Worm (Caenorhabditis elegans) whole organism, L3 larva: ENCODE results near the gene srj-29.

ENCODE experiments used
- R02D3.7 ChIP-seq: fragments of 150-350 bp; optimal IDR thresholded peaks from 2 replicates; lab custom pipeline; 2014; ENCODE audit warnings: missing biosample characterization, missing genetic modification characterization
- ZK546.5 ChIP-seq: sonication (generic microtip); optimal IDR thresholded peaks from 2 replicates; lab custom pipeline; 2017; ENCODE audit warnings: missing biosample characterization, missing genetic modification characterization
- ceh-16 ChIP-seq: sonication (generic microtip); optimal IDR thresholded peaks from 2 replicates; lab custom pipeline; 2017; ENCODE audit warnings: missing biosample characterization, missing genetic modification characterization
- ceh-82 ChIP-seq: fragments of 150-350 bp; optimal IDR thresholded peaks from 2 replicates; lab custom pipeline; 2014; ENCODE audit warnings: missing biosample characterization, missing genetic modification characterization
- daf-12 ChIP-seq: fragments of 150-350 bp; optimal IDR thresholded peaks from 2 replicates; lab custom pipeline; 2014; ENCODE audit warnings: missing biosample characterization, missing genetic modification reagents, missing genetic modification characterization
- egl-27 ChIP-seq: sonication (generic microtip); optimal IDR thresholded peaks from 4 replicates; lab custom pipeline; 2017; ENCODE audit warnings: missing biosample characterization, missing genetic modification reagents, missing genetic modification characterization
- egl-5 ChIP-seq: fragments of 150-350 bp; optimal IDR thresholded peaks from 2 replicates; lab custom pipeline; 2017; ENCODE audit warnings: missing biosample characterization, missing genetic modification reagents, missing genetic modification characterization, inconsistent platforms
- elt-1 ChIP-seq: fragments of 150-350 bp; optimal IDR thresholded peaks from 2 replicates; lab custom pipeline; 2014; ENCODE audit warnings: missing biosample characterization, missing genetic modification characterization
- elt-2 ChIP-seq: sonication (generic microtip); optimal IDR thresholded peaks from 2 replicates; lab custom pipeline; 2016; ENCODE audit warnings: missing genetic modification reagents, mild to moderate bottlenecking, missing genetic modification characterization, missing compliant biosample characterization
- fkh-10 ChIP-seq: sonication (generic microtip); optimal IDR thresholded peaks from 2 replicates; lab custom pipeline; 2017; ENCODE audit warnings: missing biosample characterization, missing genetic modification reagents, missing genetic modification characterization
- jun-1 ChIP-seq: fragments of 150-350 bp; optimal IDR thresholded peaks from 2 replicates; lab custom pipeline; 2014; ENCODE audit warnings: missing biosample characterization, missing genetic modification reagents, missing genetic modification characterization
- lin-15B ChIP-seq: fragments of 150-350 bp; optimal IDR thresholded peaks from 2 replicates; lab custom pipeline; 2014; ENCODE audit warnings: missing biosample characterization, missing genetic modification characterization
- lsy-12 ChIP-seq: sonication (generic microtip); optimal IDR thresholded peaks from 2 replicates; lab custom pipeline; 2016; ENCODE audit warnings: mild to moderate bottlenecking, missing genetic modification characterization, missing compliant biosample characterization
- mml-1 ChIP-seq: fragments of 150-350 bp; sonication (generic microtip); optimal IDR thresholded peaks from 3 replicates; lab custom pipeline; 2014; ENCODE audit warnings: missing biosample characterization, missing genetic modification characterization
- nfya-1 ChIP-seq: sonication (generic microtip); optimal IDR thresholded peaks from 2 replicates; lab custom pipeline; 2017; ENCODE audit warnings: missing genetic modification characterization, mild to moderate bottlenecking, missing compliant biosample characterization, antibody characterized with exemption, moderate library complexity; ENCODE audit not compliant: insufficient read depth
- nhr-23 ChIP-seq: fragments of 150-350 bp; optimal IDR thresholded peaks from 2 replicates; lab custom pipeline; 2014; ENCODE audit warnings: missing biosample characterization, missing genetic modification reagents, missing genetic modification characterization
- nhr-237 ChIP-seq: fragments of 150-350 bp; optimal IDR thresholded peaks from 2 replicates; lab custom pipeline; 2014; ENCODE audit warnings: missing biosample characterization, missing genetic modification characterization
- nhr-25 ChIP-seq: sonication (generic microtip); optimal IDR thresholded peaks from 2 replicates; lab custom pipeline; 2017; ENCODE audit warnings: missing biosample characterization, missing genetic modification characterization
- nhr-43 ChIP-seq: sonication (generic microtip); optimal IDR thresholded peaks from 2 replicates; lab custom pipeline; 2016; ENCODE audit warnings: mild to moderate bottlenecking, missing genetic modification characterization, missing compliant biosample characterization; ENCODE audit not compliant: poor library complexity, severe bottlenecking
- nhr-67 ChIP-seq: fragments of 150-350 bp; optimal IDR thresholded peaks from 2 replicates; lab custom pipeline; 2014; ENCODE audit warnings: missing biosample characterization, missing genetic modification characterization
- nhr-76 ChIP-seq: fragments of 150-350 bp; sonication (generic microtip); optimal IDR thresholded peaks from 5 replicates; lab custom pipeline; 2014; ENCODE audit warnings: missing biosample characterization, missing genetic modification characterization
- pha-4 ChIP-seq: fragments of 150-350 bp; optimal IDR thresholded peaks from 2 replicates; lab custom pipeline; 2014; ENCODE audit warnings: missing biosample characterization, missing genetic modification reagents, missing genetic modification characterization
- pqm-1 ChIP-seq: fragments of 150-350 bp; optimal IDR thresholded peaks from 2 replicates; lab custom pipeline; 2017; ENCODE audit warnings: missing biosample characterization, missing genetic modification characterization, inconsistent platforms
- skn-1 ChIP-seq: fragments of 150-350 bp; optimal IDR thresholded peaks from 2 replicates; lab custom pipeline; 2014; ENCODE audit warnings: missing biosample characterization, missing genetic modification characterization
- tbx-2 ChIP-seq: sonication (generic microtip); optimal IDR thresholded peaks from 2 replicates; lab custom pipeline; 2016; ENCODE audit warnings: mild to moderate bottlenecking, missing genetic modification characterization, missing compliant biosample characterization
- unc-39 ChIP-seq: sonication (generic microtip); optimal IDR thresholded peaks from 4 replicates; lab custom pipeline; 2017; ENCODE audit warnings: missing biosample characterization, missing genetic modification characterization
- unc-62 ChIP-seq: fragments of 150-350 bp; sonication (generic microtip); optimal IDR thresholded peaks from 4 replicates; lab custom pipeline; 2014; ENCODE audit warnings: missing biosample characterization, missing genetic modification reagents, missing genetic modification characterization
- ztf-4 ChIP-seq: fragments of 150-350 bp; optimal IDR thresholded peaks from 2 replicates; lab custom pipeline; 2014; ENCODE audit warnings: missing biosample characterization, missing genetic modification characterization

The srj-29 gene

DNA sequence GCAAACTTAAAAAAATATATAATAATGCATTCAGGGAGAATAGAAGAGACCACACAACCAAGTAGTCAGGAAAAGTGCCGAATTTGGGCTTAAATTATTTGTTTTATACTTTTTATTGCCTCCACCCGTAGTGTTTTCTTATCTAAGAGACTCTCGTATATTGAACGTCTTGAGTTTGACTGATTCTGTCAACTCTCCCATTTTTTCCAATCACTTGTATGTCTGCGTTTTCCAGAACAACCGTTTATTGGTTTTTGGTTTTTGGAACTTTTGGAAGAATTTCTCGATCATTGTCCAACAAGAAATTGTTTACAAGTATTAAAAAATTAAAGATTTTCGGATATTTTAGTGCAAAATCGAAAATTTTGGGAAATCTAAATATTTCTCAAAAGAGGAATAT lies 31.8 kb upstream of the srj-29 start:
- TF ChIP-seq elt-2 (tag; lab: Kevin White, UChicago), result peak; percentile 81
- no peak for TF ChIP-seq nhr-43 (tag; lab: Kevin White, UChicago)
- peak; percentile 53 for TF ChIP-seq pqm-1 (tag; lab: Kevin White, UChicago)
- peak; percentile 28 for TF ChIP-seq pha-4 (tag; lab: Kevin White, UChicago)

DNA sequence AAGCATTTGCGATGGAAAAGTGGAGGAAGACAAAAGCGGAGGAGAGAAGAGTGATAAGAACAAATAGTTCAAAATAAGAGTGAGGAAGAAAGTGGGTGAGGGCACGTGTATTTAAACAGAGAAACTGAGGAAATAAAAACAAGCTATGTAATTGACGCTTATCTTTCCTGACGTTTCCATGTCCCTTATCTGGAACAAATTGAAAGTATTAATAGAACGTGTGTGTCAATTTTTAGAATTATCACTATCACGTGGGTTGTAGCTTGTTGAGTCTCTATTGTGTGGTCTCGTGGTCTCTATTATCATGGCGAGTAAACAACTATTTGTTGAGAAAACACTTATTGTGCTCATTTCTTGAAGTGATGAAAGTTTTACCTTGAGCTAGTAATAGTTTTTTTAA lies 29.6 kb upstream of the srj-29 start, which contains the start of gene T10C6.15:
T10C6.15 (minus strand) TSS at position 104 of the 400 bp plus-strand sequence.
- TF ChIP-seq pqm-1 (tag; lab: Kevin White, UChicago), result peak; percentile 92
- TF ChIP-seq unc-39 (tag; lab: Kevin White, UChicago), result no peak
- TF ChIP-seq unc-62 (GFP tag; lab: Kevin White, UChicago), result no peak
- TF ChIP-seq ceh-82 (tag; lab: Kevin White, UChicago), result no peak
- TF ChIP-seq nhr-43 (tag; lab: Kevin White, UChicago), result peak; percentile 57
- TF ChIP-seq egl-27 (tag; lab: Kevin White, UChicago), result no peak
- peak; percentile 82 for TF ChIP-seq jun-1 (tag; lab: Kevin White, UChicago)
- TF ChIP-seq nhr-67 (tag; lab: Kevin White, UChicago), result no peak
- TF ChIP-seq nhr-76 (tag; lab: Kevin White, UChicago), result no peak
- peak; percentile 90 for TF ChIP-seq pha-4 (tag; lab: Kevin White, UChicago)
- peak; percentile 99 for TF ChIP-seq elt-2 (tag; lab: Kevin White, UChicago)
- TF ChIP-seq ZK546.5 (tag; lab: Kevin White, UChicago), result no peak
- no peak for TF ChIP-seq nhr-23 (tag; lab: Kevin White, UChicago)
- no peak for TF ChIP-seq ztf-4 (tag; lab: Kevin White, UChicago)

DNA sequence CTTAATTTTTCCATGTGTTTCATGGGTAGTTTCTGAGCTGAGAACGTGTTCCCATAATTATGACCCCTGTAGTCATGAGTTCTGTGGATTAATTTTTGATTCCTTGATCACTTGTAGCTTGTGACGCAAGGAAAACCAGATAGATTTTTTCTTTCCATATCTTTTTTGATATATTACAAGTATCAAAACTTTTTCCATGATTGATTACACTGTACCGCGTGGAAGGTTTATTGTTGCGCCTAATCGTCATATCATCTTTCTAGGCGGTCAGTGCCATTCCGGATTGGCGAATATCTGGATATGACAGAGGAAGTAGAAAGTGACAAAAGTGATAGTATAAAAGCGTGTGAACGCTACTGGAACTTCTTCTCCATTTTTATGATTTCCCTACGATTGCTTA lies 28.9 kb upstream of the srj-29 start, which contains the start of gene ZK285.2:
ZK285.2 (plus strand) TSS at position 301 of the 400 bp plus-strand sequence.
- no peak for TF ChIP-seq mml-1 (tag; lab: Kevin White, UChicago)
- TF ChIP-seq ceh-16 (tag; lab: Kevin White, UChicago), result no peak
- no peak for TF ChIP-seq ztf-4 (tag; lab: Kevin White, UChicago)
- TF ChIP-seq nhr-23 (tag; lab: Kevin White, UChicago), result no peak
- no peak for TF ChIP-seq unc-62 (GFP tag; lab: Kevin White, UChicago)
- TF ChIP-seq nhr-43 (tag; lab: Kevin White, UChicago), result no peak
- TF ChIP-seq lin-15B (tag; lab: Kevin White, UChicago), result no peak
- TF ChIP-seq daf-12 (tag; lab: Kevin White, UChicago), result no peak
- TF ChIP-seq lsy-12 (tag; lab: Kevin White, UChicago), result no peak
- no peak for TF ChIP-seq nhr-25
- no peak for TF ChIP-seq fkh-10 (GFP tag; lab: Kevin White, UChicago)
- no peak for TF ChIP-seq elt-2 (tag; lab: Kevin White, UChicago)
- TF ChIP-seq egl-5 (tag; lab: Kevin White, UChicago), result no peak
- no peak for TF ChIP-seq ZK546.5 (tag; lab: Kevin White, UChicago)
- no peak for TF ChIP-seq ceh-82 (tag; lab: Kevin White, UChicago)
- TF ChIP-seq nhr-76 (tag; lab: Kevin White, UChicago), result no peak

DNA sequence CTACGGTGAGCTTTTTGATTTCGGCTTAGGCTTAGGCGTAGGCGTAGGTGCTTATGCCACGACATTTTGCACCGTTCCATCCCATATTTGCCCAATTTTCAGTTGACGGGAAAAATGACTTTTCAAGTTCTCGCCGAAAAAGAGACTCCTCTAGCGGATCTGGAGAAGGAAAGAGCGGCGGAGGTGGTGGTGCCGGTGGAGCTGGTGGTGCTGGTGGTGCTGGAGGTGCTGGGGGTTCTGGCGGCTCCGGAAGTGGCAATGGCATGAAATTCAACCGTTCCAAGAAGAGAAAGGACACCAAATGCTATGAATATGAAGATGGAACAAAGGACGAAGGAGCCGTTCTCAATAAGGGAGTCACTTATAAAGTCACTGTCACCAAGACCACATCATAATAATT lies 28.4 kb upstream of the srj-29 start:
- TF ChIP-seq ZK546.5 (tag; lab: Kevin White, UChicago) (no peak), R02D3.7 (no peak), mml-1 (tag; lab: Kevin White, UChicago) (no peak), pha-4 (tag; lab: Kevin White, UChicago) (no peak), nhr-67 (tag; lab: Kevin White, UChicago) (no peak), skn-1 (tag; lab: Kevin White, UChicago) (no peak), nfya-1 (tag; lab: Kevin White, UChicago) (no peak), nhr-43 (tag; lab: Kevin White, UChicago) (no peak), nhr-76 (tag; lab: Kevin White, UChicago) (no peak), nhr-237 (tag; lab: Kevin White, UChicago) (no peak)

DNA sequence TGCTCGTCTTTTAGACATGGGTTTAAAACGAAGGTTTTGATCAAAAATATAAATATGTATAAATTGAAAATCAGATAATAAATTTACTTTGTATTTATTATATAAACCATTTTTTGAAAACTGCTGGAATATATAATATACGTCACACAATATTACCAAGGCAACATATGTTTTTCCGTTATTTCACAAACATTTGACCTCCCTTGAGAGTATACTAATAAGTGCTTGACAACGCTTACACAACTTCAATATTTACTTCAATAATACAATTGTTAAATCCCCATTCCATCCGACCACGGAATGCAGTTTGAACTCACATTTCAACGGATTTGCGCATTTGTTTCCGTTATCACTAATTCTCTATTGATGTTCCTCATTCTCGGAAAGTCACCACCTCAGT lies 28.0 kb upstream of the srj-29 start, which contains the start of gene str-198:
str-198 (plus strand) TSS at position 301 of the 400 bp plus-strand sequence.
- TF ChIP-seq nhr-67 (tag; lab: Kevin White, UChicago) (no peak), nhr-43 (tag; lab: Kevin White, UChicago) (no peak), tbx-2 (no peak), egl-5 (tag; lab: Kevin White, UChicago) (no peak), skn-1 (tag; lab: Kevin White, UChicago) (no peak), elt-1 (tag; lab: Kevin White, UChicago) (no peak), nfya-1 (tag; lab: Kevin White, UChicago) (no peak)
